Worm (Caenorhabditis elegans) whole organism, young adult: ENCODE results near the gene srh-138.

Experiments used
- B0261.1 ChIP-seq: sonication (generic microtip); optimal IDR thresholded peaks from 2 replicates; lab custom pipeline; 2016; ENCODE audit warnings: mild to moderate bottlenecking, missing genetic modification characterization, moderate library complexity, missing compliant biosample characterization
- B0336.3 ChIP-seq: fragments of 200-800 bp; sonication (Bioruptor generic); IDR thresholded peaks from 2 replicates; pipeline ENCODE4 v1.3.6; 2022; ENCODE audit warnings: missing genetic modification characterization, missing compliant biosample characterization
- C06A6.2 ChIP-seq: fragments of 200-800 bp; sonication (Bioruptor generic); conservative IDR thresholded peaks from 2 replicates; pipeline ENCODE4 v1.3.6; 2022; ENCODE audit warnings: missing genetic modification characterization, missing compliant biosample characterization
- D2030.7 ChIP-seq: fragments of 200-800 bp; sonication (Bioruptor generic); IDR thresholded peaks from 2 replicates; pipeline ENCODE4 v1.3.6; 2022; ENCODE audit warnings: missing genetic modification reagents, missing genetic modification characterization, missing compliant biosample characterization
- F33H1.4 ChIP-seq: fragments of 200-800 bp; sonication (Bioruptor generic); IDR thresholded peaks from 2 replicates; pipeline ENCODE4 v1.3.6; 2022; ENCODE audit warnings: missing genetic modification reagents, missing genetic modification characterization, missing compliant biosample characterization
- F39B2.1 ChIP-seq: fragments of 200-800 bp; sonication (Bioruptor generic); IDR thresholded peaks from 2 replicates; pipeline ENCODE4 v1.3.6; 2022; ENCODE audit warnings: missing genetic modification reagents, missing genetic modification characterization, missing compliant biosample characterization
- F49E8.2 ChIP-seq: sonication (generic microtip); optimal IDR thresholded peaks from 3 replicates; lab custom pipeline; 2017; ENCODE audit warnings: missing genetic modification characterization, mild to moderate bottlenecking, missing compliant biosample characterization, antibody characterized with exemption, moderate library complexity; ENCODE audit not compliant: insufficient read depth
- Y79H2A.3 ChIP-seq: fragments of 200-800 bp; sonication (Bioruptor generic); conservative IDR thresholded peaks from 2 replicates; pipeline ENCODE4 v1.3.6; 2022; ENCODE audit warnings: missing genetic modification reagents, missing genetic modification characterization, missing compliant biosample characterization
- Y95B8A.8 ChIP-seq: fragments of 200-800 bp; sonication (Bioruptor generic); IDR thresholded peaks from 2 replicates; pipeline ENCODE4 v1.3.6; 2022; ENCODE audit warnings: missing genetic modification reagents, missing genetic modification characterization, missing compliant biosample characterization
- akir-1 ChIP-seq: fragments of 200-800 bp; sonication (Bioruptor generic); optimal IDR thresholded peaks from 2 replicates; lab custom pipeline; 2018; ENCODE audit warnings: mild to moderate bottlenecking, missing genetic modification characterization, moderate library complexity, missing compliant biosample characterization
- ama-1 ChIP-seq, 3 experiments: fragments of 150-350 bp in 1 of 3; sonication (generic microtip) in 2 of 3; optimal IDR thresholded peaks; 2 replicates each; lab custom pipeline; 2014 to 2018; ENCODE audit warnings: missing biosample characterization in 2 of 3, missing genetic modification characterization in 2 of 3, missing genetic modification reagents in 2 of 3
- aptf-2 ChIP-seq: fragments of 200-800 bp; sonication (Bioruptor generic); conservative IDR thresholded peaks from 2 replicates; pipeline ENCODE4 v1.3.6; 2022; ENCODE audit warnings: missing genetic modification reagents, missing genetic modification characterization, missing compliant biosample characterization
- bed-1 ChIP-seq: fragments of 200-800 bp; sonication (Bioruptor generic); IDR thresholded peaks from 2 replicates; pipeline ENCODE4 v1.3.6; 2022; ENCODE audit warnings: missing genetic modification reagents, missing genetic modification characterization, missing compliant biosample characterization
- bed-2 ChIP-seq: fragments of 200-800 bp; sonication (Bioruptor generic); IDR thresholded peaks from 2 replicates; pipeline ENCODE4 v1.3.6; 2022; ENCODE audit warnings: missing genetic modification reagents, missing genetic modification characterization, missing compliant biosample characterization
- ccch-3 ChIP-seq: fragments of 200-800 bp; sonication (Bioruptor generic); optimal IDR thresholded peaks from 2 replicates; lab custom pipeline; 2018; ENCODE audit warnings: mild to moderate bottlenecking, missing genetic modification characterization, missing compliant biosample characterization
- cebp-1 ChIP-seq, 2 experiments: fragments of 200-800 bp in 1 of 2; sonication (Bioruptor generic) in 1 of 2; sonication (generic microtip) in 1 of 2; IDR thresholded peaks in 1 of 2; optimal IDR thresholded peaks in 1 of 2; 2 replicates each; pipeline versions ENCODE4 v1.3.6 to Lab custom; 2017 to 2022; ENCODE audit warnings: missing compliant biosample characterization in 2 of 2, missing genetic modification characterization in 2 of 2, mild to moderate bottlenecking in 1 of 2, missing genetic modification reagents in 1 of 2, moderate library complexity in 1 of 2
- ceh-27 ChIP-seq: fragments of 200-800 bp; sonication (Bioruptor generic); optimal IDR thresholded peaks from 2 replicates; lab custom pipeline; 2018; ENCODE audit warnings: mild to moderate bottlenecking, missing genetic modification characterization, moderate library complexity, missing compliant biosample characterization
- ceh-40 ChIP-seq: fragments of 200-800 bp; sonication (Bioruptor generic); IDR thresholded peaks from 2 replicates; pipeline ENCODE4 v1.3.6; 2022; ENCODE audit warnings: missing genetic modification characterization, missing compliant biosample characterization
- ceh-58 ChIP-seq: fragments of 200-800 bp; sonication (Bioruptor generic); IDR thresholded peaks from 2 replicates; pipeline ENCODE4 v1.3.6; 2022; ENCODE audit warnings: missing genetic modification characterization, missing compliant biosample characterization
- ceh-79 ChIP-seq: sonication (generic microtip); optimal IDR thresholded peaks from 2 replicates; lab custom pipeline; 2017; ENCODE audit warnings: mild to moderate bottlenecking, missing genetic modification characterization, missing compliant biosample characterization
- ceh-91 ChIP-seq: fragments of 200-800 bp; sonication (Bioruptor generic); IDR thresholded peaks from 2 replicates; pipeline ENCODE4 v1.3.6; 2022; ENCODE audit warnings: missing genetic modification reagents, missing genetic modification characterization, missing compliant biosample characterization
- die-1 ChIP-seq: sonication (generic microtip); optimal IDR thresholded peaks from 2 replicates; lab custom pipeline; 2016; ENCODE audit warnings: missing genotype, mild to moderate bottlenecking, missing genetic modification characterization, missing compliant biosample characterization
- dox-1 ChIP-seq: fragments of 200-800 bp; sonication (Bioruptor generic); IDR thresholded peaks from 2 replicates; pipeline ENCODE4 v1.3.6; 2022; ENCODE audit warnings: missing genetic modification reagents, missing genetic modification characterization, missing compliant biosample characterization
- dpff-1 ChIP-seq: sonication (generic microtip); optimal IDR thresholded peaks from 2 replicates; lab custom pipeline; 2017; ENCODE audit warnings: mild to moderate bottlenecking, missing genetic modification characterization, missing compliant biosample characterization
- gei-17 ChIP-seq: fragments of 200-800 bp; sonication (Bioruptor generic); optimal IDR thresholded peaks from 2 replicates; lab custom pipeline; 2018; ENCODE audit warnings: mild to moderate bottlenecking, missing genetic modification characterization, missing compliant biosample characterization
- hlh-26 ChIP-seq: fragments of 200-800 bp; sonication (Bioruptor generic); conservative IDR thresholded peaks from 2 replicates; pipeline ENCODE4 v1.3.6; 2022; ENCODE audit warnings: missing genetic modification reagents, missing genetic modification characterization, missing compliant biosample characterization
- hsf-1 ChIP-seq: fragments of 200-800 bp; sonication (Bioruptor generic); IDR thresholded peaks from 2 replicates; pipeline ENCODE4 v1.3.6; 2022; ENCODE audit warnings: missing genetic modification reagents, missing genetic modification characterization, missing compliant biosample characterization
- lin-35 ChIP-seq, 3 experiments: fragments of 150-350 bp in 2 of 3; sonication (generic microtip) in 1 of 3; optimal IDR thresholded peaks; 2 replicates each; lab custom pipeline; 2014 to 2018; ENCODE audit warnings: missing biosample characterization in 3 of 3, missing genetic modification characterization in 3 of 3, missing genetic modification reagents in 3 of 3
- madf-6 ChIP-seq: fragments of 200-800 bp; sonication (Bioruptor generic); IDR thresholded peaks from 2 replicates; pipeline ENCODE4 v1.3.6; 2022; ENCODE audit warnings: missing genetic modification reagents, missing genetic modification characterization, missing compliant biosample characterization
- madf-8 ChIP-seq: fragments of 200-800 bp; sonication (Bioruptor generic); conservative IDR thresholded peaks from 2 replicates; pipeline ENCODE4 v1.3.6; 2022; ENCODE audit warnings: missing genetic modification reagents, missing genetic modification characterization, missing compliant biosample characterization
- nfyb-1 ChIP-seq: fragments of 200-800 bp; sonication (Bioruptor generic); IDR thresholded peaks from 2 replicates; pipeline ENCODE4 v1.3.6; 2022; ENCODE audit warnings: missing genetic modification reagents, missing genetic modification characterization, missing compliant biosample characterization
- nhr-27 ChIP-seq: fragments of 200-800 bp; sonication (Bioruptor generic); optimal IDR thresholded peaks from 2 replicates; lab custom pipeline; 2018; ENCODE audit warnings: mild to moderate bottlenecking, missing genetic modification characterization, moderate library complexity, missing compliant biosample characterization
- nhr-80 ChIP-seq: sonication (generic microtip); optimal IDR thresholded peaks from 2 replicates; lab custom pipeline; 2016; ENCODE audit warnings: missing genetic modification characterization, missing compliant biosample characterization
- pha-4 ChIP-seq: fragments of 150-350 bp; sonication (generic microtip); optimal IDR thresholded peaks from 2 replicates; lab custom pipeline; 2014; ENCODE audit warnings: missing biosample characterization, missing genetic modification reagents, missing genetic modification characterization
- rcor-1 ChIP-seq: fragments of 200-800 bp; sonication (Bioruptor generic); IDR thresholded peaks from 2 replicates; pipeline ENCODE4 v1.3.6; 2022; ENCODE audit warnings: missing genetic modification reagents, missing genetic modification characterization, missing compliant biosample characterization
- rec-8 ChIP-seq, 2 experiments: sonication (generic microtip); optimal IDR thresholded peaks; 2 replicates each; lab custom pipeline; 2016; ENCODE audit warnings: mild to moderate bottlenecking in 2 of 2, missing genetic modification characterization in 2 of 2, missing genetic modification reagents in 2 of 2, missing genotype in 2 of 2, missing biosample characterization in 1 of 2, missing compliant biosample characterization in 1 of 2, moderate library complexity in 1 of 2
- sdz-38 ChIP-seq: sonication (generic microtip); optimal IDR thresholded peaks from 2 replicates; lab custom pipeline; 2016; ENCODE audit warnings: missing genotype, missing genetic modification characterization, missing compliant biosample characterization
- tbp1 ChIP-seq: fragments of 200-800 bp; sonication (Bioruptor generic); optimal IDR thresholded peaks from 2 replicates; lab custom pipeline; 2018; ENCODE audit warnings: mild to moderate bottlenecking, missing genetic modification characterization, missing compliant biosample characterization
- tlf-1 ChIP-seq: fragments of 200-800 bp; sonication (Bioruptor generic); optimal IDR thresholded peaks from 2 replicates; lab custom pipeline; 2018; ENCODE audit warnings: mild to moderate bottlenecking, missing genetic modification characterization, missing compliant biosample characterization
- unc-130 ChIP-seq: sonication (generic microtip); optimal IDR thresholded peaks from 2 replicates; lab custom pipeline; 2016; ENCODE audit warnings: missing genetic modification reagents, missing genetic modification characterization, missing compliant biosample characterization
- ztf-28 ChIP-seq: fragments of 200-800 bp; sonication (Bioruptor generic); IDR thresholded peaks from 2 replicates; pipeline ENCODE4 v1.3.6; 2022; ENCODE audit warnings: missing genetic modification reagents, missing genetic modification characterization, missing compliant biosample characterization
- ztf-3 ChIP-seq: fragments of 200-800 bp; sonication (Bioruptor generic); optimal IDR thresholded peaks from 2 replicates; lab custom pipeline; 2018; ENCODE audit warnings: mild to moderate bottlenecking, missing genetic modification characterization, missing compliant biosample characterization

Gene srh-138

ce11 chrV:16437546-16437945 is 33.3 kb downstream of the srh-138 start, which contains the start of gene F26D2.15:
TSS of gene F26D2.15 (plus strand) at chrV:16437846.
- no peak for TF ChIP-seq D2030.7 (GFP tag; lab: Robert Waterston, UW)
- no peak for TF ChIP-seq nfyb-1 (GFP tag; lab: Robert Waterston, UW)
- TF ChIP-seq gei-17 (GFP tag; lab: Kevin White, UChicago) = no peak
- TF ChIP-seq lin-35 (GFP tag; optimal IDR thresholded peaks at IDR 0.05; lab: Kevin White, UChicago) = no peak
- TF ChIP-seq hlh-26 = no peak
- no peak for TF ChIP-seq ztf-28 (GFP tag; lab: Robert Waterston, UW)
- TF ChIP-seq tbp1 = no peak
- no peak for TF ChIP-seq B0261.1 (tag; lab: Kevin White, UChicago)
- TF ChIP-seq ccch-3 (GFP tag; lab: Kevin White, UChicago) = no peak
- no peak for TF ChIP-seq ztf-3 (GFP tag; lab: Kevin White, UChicago)
- no peak for TF ChIP-seq cebp-1 (GFP tag; IDR thresholded peaks at IDR 0.05; lab: Robert Waterston, UW)
- TF ChIP-seq cebp-1 (tag; optimal IDR thresholded peaks at IDR 0.05; lab: Kevin White, UChicago) = no peak
- no peak for TF ChIP-seq bed-2 (GFP tag; lab: Robert Waterston, UW)
- no peak for TF ChIP-seq B0336.3 (GFP tag; lab: Robert Waterston, UW)
- no peak for TF ChIP-seq tlf-1
- TF ChIP-seq F39B2.1 (GFP tag; lab: Robert Waterston, UW) = no peak
- no peak for TF ChIP-seq Y79H2A.3 (GFP tag; lab: Robert Waterston, UW)
- TF ChIP-seq unc-130 = no peak
- no peak for TF ChIP-seq akir-1 (GFP tag; lab: Kevin White, UChicago)
- no peak for TF ChIP-seq rec-8 (tag; optimal IDR thresholded peaks at IDR 0.05; lab: Kevin White, UChicago)

ce11 chrV:16435510-16435909 is 35.3 kb downstream of the srh-138 start, which contains the start of the genes F26D2.13 and F26D2.14:
TSS of gene F26D2.13 (minus strand) at chrV:16435610.
TSS of gene F26D2.14 (plus strand) at chrV:16435855.
- TF ChIP-seq nhr-80 (no peak), die-1 (tag; lab: Kevin White, UChicago) (no peak), dox-1 (no peak), F49E8.2 (tag; lab: Kevin White, UChicago) (no peak), ceh-91 (no peak), ceh-40 (GFP tag; lab: Robert Waterston, UW) (no peak), sdz-38 (tag; lab: Kevin White, UChicago) (no peak), dpff-1 (tag; lab: Kevin White, UChicago) (no peak), pha-4 (tag; lab: Kevin White, UChicago) (no peak), gei-17 (GFP tag; lab: Kevin White, UChicago) (no peak), ccch-3 (GFP tag; lab: Kevin White, UChicago) (no peak), madf-8 (GFP tag; lab: Robert Waterston, UW) (no peak), hsf-1 (GFP tag; lab: Robert Waterston, UW) (no peak), aptf-2 (no peak), F33H1.4 (no peak), C06A6.2 (GFP tag; lab: Robert Waterston, UW) (no peak), madf-6 (GFP tag; lab: Robert Waterston, UW) (no peak), ceh-79 (tag; lab: Kevin White, UChicago) (no peak), ceh-27 (GFP tag; lab: Kevin White, UChicago) (no peak), tlf-1 (no peak)
- TF ChIP-seq, all 124 proteins: peak for 0

ce11 chrV:16433471-16433870 is 37.3 kb downstream of the srh-138 start, which contains the start of gene clec-234:
TSS of gene clec-234 (minus strand) at chrV:16433571.
- TF ChIP-seq bed-1 = no peak
- TF ChIP-seq rcor-1 (GFP tag; lab: Robert Waterston, UW) = no peak
- TF ChIP-seq ama-1 (optimal IDR thresholded peaks at IDR 0.05; lab: Kevin White, UChicago) = no peak
- TF ChIP-seq ama-1 (GFP tag; optimal IDR thresholded peaks at IDR 0.05; lab: Kevin White, UChicago) = no peak
- TF ChIP-seq ceh-58 = no peak
- TF ChIP-seq nhr-27 (tag; lab: Kevin White, UChicago) = no peak
- no peak for TF ChIP-seq Y95B8A.8 (GFP tag; lab: Robert Waterston, UW)
